Worm (Caenorhabditis elegans): ENCODE data around the gene mrp-8.

Gene mrp-8

ce11 chrIII:12349027-12349426 is 46.0 kb upstream of the mrp-8 start:
- TF ChIP-seq nfya-1 (tag; optimal IDR thresholded peaks at IDR 0.05) = peak; percentile 81
- no peak for TF ChIP-seq ceh-48 (tag; optimal IDR thresholded peaks at IDR 0.05)

DNA sequence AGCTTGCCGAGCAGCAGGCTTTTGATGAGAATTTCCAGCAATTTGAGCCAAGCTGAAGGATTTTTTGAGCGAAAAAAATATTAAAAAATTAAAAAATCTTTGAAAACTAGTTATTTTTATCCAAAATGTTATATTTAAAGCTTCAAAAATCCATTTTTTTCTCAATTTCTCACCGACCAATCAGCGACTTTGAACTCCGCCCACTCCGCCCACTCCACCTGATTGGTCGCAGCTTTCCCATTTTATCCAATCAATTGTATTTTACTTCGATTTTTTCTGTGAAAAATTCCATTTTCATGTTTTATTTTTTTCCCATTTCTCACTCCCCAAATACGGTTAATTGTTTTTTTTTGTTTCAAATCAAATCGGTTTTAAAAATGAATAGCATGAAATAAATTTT is 42.0 kb upstream of the mrp-8 start:
- TF ChIP-seq nfya-1 (tag; optimal IDR thresholded peaks at IDR 0.05) (peak; percentile 99), sox-2 (GFP tag; IDR thresholded peaks at IDR 0.05) (no peak)

- no peak for TF ChIP-seq elt-2 (tag; optimal IDR thresholded peaks at IDR 0.05)
- TF ChIP-seq sox-2 (GFP tag; IDR thresholded peaks at IDR 0.05) = no peak
- peak; percentile 62 for TF ChIP-seq nfya-1 (tag; optimal IDR thresholded peaks at IDR 0.05)
- peak; percentile 20 for TF ChIP-seq ceh-18 (tag; optimal IDR thresholded peaks at IDR 0.05)
- TF ChIP-seq madf-2 (tag; optimal IDR thresholded peaks at IDR 0.05) = no peak
- no peak for TF ChIP-seq eyg-1 (tag; optimal IDR thresholded peaks at IDR 0.05)
- TF ChIP-seq unc-42 (tag; optimal IDR thresholded peaks at IDR 0.05) = peak; percentile 15
- peak; percentile 80 for TF ChIP-seq unc-55 (GFP tag; optimal IDR thresholded peaks at IDR 0.05)
- peak; percentile 19 for TF ChIP-seq hlh-30 (tag; optimal IDR thresholded peaks at IDR 0.05; ENCODE audit: insufficient read depth)
- TF ChIP-seq fax-1 (tag; optimal IDR thresholded peaks at IDR 0.05) = no peak
Observed at ce11 chrIII:12335400-12335994, 32.5 kb upstream of the mrp-8 start.

- TF ChIP-seq nfya-1 (tag; optimal IDR thresholded peaks at IDR 0.05) = peak; percentile 80
- TF ChIP-seq unc-42 (tag; optimal IDR thresholded peaks at IDR 0.05) = no peak
Observed at ce11 chrIII:12334268-12334667, 31.3 kb upstream of the mrp-8 start.

DNA sequence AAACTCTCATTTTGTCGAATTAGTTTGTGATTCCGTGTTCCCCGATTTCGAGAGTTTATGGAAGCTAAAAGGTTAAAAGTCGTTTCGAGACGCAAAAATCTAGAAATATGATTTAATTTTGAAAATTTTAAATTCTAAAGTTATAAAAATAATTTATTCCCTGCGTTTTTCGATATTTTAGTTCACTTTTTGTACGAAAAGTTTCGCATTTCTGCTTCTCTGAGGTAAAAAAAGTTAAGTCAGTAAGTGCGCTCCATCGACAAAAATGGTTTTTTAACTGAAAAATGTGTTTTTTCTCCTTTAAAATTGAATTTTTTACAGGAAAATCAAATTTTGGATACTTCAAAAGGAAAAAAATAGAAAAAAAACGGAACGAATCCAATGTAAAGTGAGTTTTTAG is 30.5 kb upstream of the mrp-8 start, which contains the start of gene zip-1:
Gene zip-1 (plus strand): TSS at position 301 of the 400 bp plus-strand sequence.
- no peak for TF ChIP-seq ceh-30 (tag; optimal IDR thresholded peaks at IDR 0.05)
- no peak for TF ChIP-seq dmd-4 (tag; optimal IDR thresholded peaks at IDR 0.05; ENCODE audit: borderline replicate concordance)
- TF ChIP-seq rnt-1 (tag; optimal IDR thresholded peaks at IDR 0.05) = no peak
- TF ChIP-seq unc-55 (GFP tag; optimal IDR thresholded peaks at IDR 0.05) = no peak
- TF ChIP-seq ceh-34 (tag; optimal IDR thresholded peaks at IDR 0.05) = no peak
- no peak for TF ChIP-seq odd-2 (tag; optimal IDR thresholded peaks at IDR 0.05)
- TF ChIP-seq lin-11 (tag; optimal IDR thresholded peaks at IDR 0.05) = no peak
- no peak for TF ChIP-seq nfya-1 (tag; optimal IDR thresholded peaks at IDR 0.05)
- TF ChIP-seq fax-1 (tag; optimal IDR thresholded peaks at IDR 0.05) = no peak
- no peak for TF ChIP-seq ceh-19 (GFP tag; optimal IDR thresholded peaks at IDR 0.05)
- TF ChIP-seq sdc-2 (tag; optimal IDR thresholded peaks at IDR 0.05) = no peak
- TF ChIP-seq ceh-9 (tag; optimal IDR thresholded peaks at IDR 0.05) = no peak
- TF ChIP-seq elt-2 (tag; optimal IDR thresholded peaks at IDR 0.05) = no peak
- TF ChIP-seq ceh-24 (tag; optimal IDR thresholded peaks at IDR 0.05) = no peak
- TF ChIP-seq unc-86 (tag; optimal IDR thresholded peaks at IDR 0.05) = no peak
- TF ChIP-seq unc-42 (tag; optimal IDR thresholded peaks at IDR 0.05) = no peak
- TF ChIP-seq ets-4 (tag; optimal IDR thresholded peaks at IDR 0.05) = no peak
- TF ChIP-seq K09A11.1 (tag; optimal IDR thresholded peaks at IDR 0.05; ENCODE audit: insufficient read depth) = no peak
- no peak for TF ChIP-seq hlh-8 (tag; optimal IDR thresholded peaks at IDR 0.05)
- no peak for TF ChIP-seq fkh-6 (tag; optimal IDR thresholded peaks at IDR 0.05)

- TF ChIP-seq nfya-1 (tag; optimal IDR thresholded peaks at IDR 0.05) (peak; percentile 95), hlh-15 (tag; optimal IDR thresholded peaks at IDR 0.05) (no peak)
Observed at ce11 chrIII:12331300-12331699, 28.3 kb upstream of the mrp-8 start.

DNA sequence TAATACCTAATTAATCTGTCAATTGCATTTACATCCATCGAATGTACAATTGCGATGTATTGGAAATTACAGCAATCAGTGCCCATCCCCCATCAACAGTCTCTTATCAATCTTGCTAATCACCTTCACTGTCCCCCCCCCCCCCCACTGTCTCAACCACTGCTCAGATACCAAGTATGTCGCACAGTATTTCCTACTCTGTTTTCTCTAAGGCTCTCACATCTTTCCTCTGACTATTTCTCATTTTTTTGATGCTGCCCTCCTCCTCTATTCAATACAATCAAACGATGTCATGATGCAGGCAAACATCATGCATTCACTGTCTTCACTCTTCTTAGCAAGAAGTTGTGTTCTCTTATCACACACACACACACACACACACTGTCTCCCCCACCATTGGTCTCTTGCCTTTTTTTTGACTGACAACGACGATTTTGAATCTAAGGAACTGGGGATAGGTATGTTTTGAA is 24.6 kb upstream of the mrp-8 start, which contains the start of the genes zip-12 and Y75B8A.63:
Gene zip-12 (plus strand): TSS at position 387 of the 470 bp plus-strand sequence.
Gene Y75B8A.63 (plus strand): TSS at position 420 of the 470 bp plus-strand sequence.
- TF ChIP-seq elt-2 (tag; optimal IDR thresholded peaks at IDR 0.05) (peak; percentile 73), che-1 (tag; optimal IDR thresholded peaks at IDR 0.05) (no peak)
